Fruit fly (Drosophila melanogaster): ENCODE measurements around the gene fz2.

- TF ChIP-seq Mio (GFP tag; optimal IDR thresholded peaks at IDR 0.05), result no peak
- TF ChIP-seq Myc (optimal IDR thresholded peaks at IDR 0.05), result no peak
- TF ChIP-seq Sp1 (GFP tag; optimal IDR thresholded peaks at IDR 0.05), result no peak
- no peak for TF ChIP-seq usp (GFP tag; optimal IDR thresholded peaks at IDR 0.05)
- TF ChIP-seq dsf (GFP tag; optimal IDR thresholded peaks at IDR 0.05; ENCODE audit: borderline replicate concordance), result no peak
- TF ChIP-seq Dif (GFP tag; optimal IDR thresholded peaks at IDR 0.05; ENCODE audit: partially characterized antibody), result no peak
- no peak for TF ChIP-seq rgr (GFP tag; optimal IDR thresholded peaks at IDR 0.05)
- no peak for TF ChIP-seq pan (optimal IDR thresholded peaks at IDR 0.05)
Measured at dm6 chr3L:19132586-19132985, 102.6 kb downstream of the fz2 start.
